Fruit fly (Drosophila melanogaster) whole organism, embryonic: ENCODE results near the gene yellow-f2.

ENCODE experiments used
- Antp ChIP-seq: fragments of 200-800 bp; sonication (Bioruptor generic); optimal IDR thresholded peaks from 3 replicates; lab custom pipeline; 2016; ENCODE audit warnings: missing biosample characterization, missing genetic modification characterization
- Atf3 ChIP-seq: fragments of 200-800 bp; sonication (Bioruptor generic); optimal IDR thresholded peaks from 3 replicates; lab custom pipeline; 2016; ENCODE audit warnings: missing biosample characterization, missing genetic modification characterization
- Atf6 ChIP-seq: fragments of 200-800 bp; sonication (Bioruptor generic); IDR thresholded peaks from 2 replicates; pipeline ENCODE4 v1.3.6; 2022; ENCODE audit warnings: missing biosample characterization, missing genetic modification characterization
- Awh ChIP-seq: fragments of 200-800 bp; sonication (Bioruptor generic); IDR thresholded peaks from 2 replicates; pipeline ENCODE4, ENCODE4 v1.3.6; 2022; ENCODE audit warnings: missing biosample characterization, missing genetic modification characterization
- BEAF-32 ChIP-seq: fragments of 200-800 bp; sonication (Bioruptor generic); optimal IDR thresholded peaks from 3 replicates; lab custom pipeline; 2017; ENCODE audit warnings: missing biosample characterization, missing genetic modification characterization, mild to moderate bottlenecking, moderate library complexity, missing genetic modification reagents
- Bdp1 ChIP-seq: fragments of 200-800 bp; sonication (Bioruptor generic); optimal IDR thresholded peaks from 3 replicates; lab custom pipeline; 2016; ENCODE audit warnings: missing biosample characterization, missing genetic modification characterization
- BtbVII ChIP-seq: fragments of 200-800 bp; sonication (Bioruptor generic); optimal IDR thresholded peaks from 3 replicates; lab custom pipeline; 2017; ENCODE audit warnings: missing biosample characterization, mild to moderate bottlenecking, missing genetic modification characterization
- CG10462 ChIP-seq: fragments of 200-800 bp; sonication (Bioruptor generic); optimal IDR thresholded peaks from 2 replicates; lab custom pipeline; 2016; ENCODE audit warnings: missing biosample characterization, missing genetic modification characterization
- CG11504 ChIP-seq: fragments of 200-800 bp; sonication (Bioruptor generic); optimal IDR thresholded peaks from 3 replicates; lab custom pipeline; 2019; ENCODE audit warnings: missing biosample characterization, mild to moderate bottlenecking, missing genetic modification characterization, moderate library complexity
- CG13894 ChIP-seq: fragments of 200-800 bp; sonication (Bioruptor generic); optimal IDR thresholded peaks from 3 replicates; lab custom pipeline; 2018; ENCODE audit warnings: missing biosample characterization, mild to moderate bottlenecking, missing genetic modification characterization, moderate library complexity
- CG14441 ChIP-seq: fragments of 200-800 bp; sonication (Bioruptor generic); IDR thresholded peaks from 2 replicates; pipeline ENCODE4 v1.3.6; 2022; ENCODE audit warnings: missing biosample characterization, missing genetic modification characterization
- CG14860 ChIP-seq: fragments of 200-800 bp; sonication (Bioruptor generic); IDR thresholded peaks from 3 replicates; pipeline ENCODE4 v1.3.6; 2022; ENCODE audit warnings: missing biosample characterization, missing genetic modification characterization; ENCODE audit not compliant: partially characterized antibody
- CG2199 ChIP-seq: fragments of 200-800 bp; sonication (Bioruptor generic); IDR thresholded peaks from 3 replicates; pipeline ENCODE4 v1.3.6; 2022; ENCODE audit warnings: missing biosample characterization, missing genetic modification characterization
- CG2678 ChIP-seq: fragments of 200-800 bp; sonication (Bioruptor generic); optimal IDR thresholded peaks from 3 replicates; lab custom pipeline; 2019; ENCODE audit warnings: missing biosample characterization, mild to moderate bottlenecking, missing genetic modification characterization, moderate library complexity
- CG32767 ChIP-seq: fragments of 200-800 bp; sonication (Bioruptor generic); IDR thresholded peaks from 2 replicates; pipeline ENCODE4 v1.3.6; 2022; ENCODE audit warnings: missing biosample characterization, missing genetic modification characterization
- CG3726 ChIP-seq: fragments of 200-800 bp; sonication (Bioruptor generic); IDR thresholded peaks from 3 replicates; pipeline ENCODE4, ENCODE4 v1.3.6; 2022; ENCODE audit warnings: missing biosample characterization, missing genetic modification characterization
- CG4404 ChIP-seq: fragments of 200-800 bp; sonication (Bioruptor generic); IDR thresholded peaks from 2 replicates; pipeline ENCODE4 v1.3.6; 2022; ENCODE audit warnings: missing biosample characterization, missing genetic modification characterization
- CG4730 ChIP-seq: fragments of 200-800 bp; sonication (Bioruptor generic); IDR thresholded peaks from 2 replicates; pipeline ENCODE4 v1.3.6; 2022; ENCODE audit warnings: missing biosample characterization, missing genetic modification characterization
- CG6689 ChIP-seq: fragments of 200-800 bp; sonication (Bioruptor generic); IDR thresholded peaks from 2 replicates; pipeline ENCODE4 v1.3.6; 2022; ENCODE audit warnings: missing biosample characterization, missing genetic modification characterization
- CG6854 ChIP-seq: fragments of 200-800 bp; sonication (Bioruptor generic); optimal IDR thresholded peaks from 3 replicates; lab custom pipeline; 2017; ENCODE audit warnings: missing biosample characterization, mild to moderate bottlenecking, missing genetic modification characterization
- D19B ChIP-seq: fragments of 200-800 bp; sonication (Bioruptor generic); optimal IDR thresholded peaks from 2 replicates; lab custom pipeline; 2017; ENCODE audit warnings: missing biosample characterization, mild to moderate bottlenecking, missing genetic modification characterization
- Dbx ChIP-seq: fragments of 200-800 bp; sonication (Bioruptor generic); IDR thresholded peaks from 3 replicates; pipeline ENCODE4 v1.3.6; 2022; ENCODE audit warnings: missing biosample characterization, missing genetic modification characterization
- Dek ChIP-seq: fragments of 200-800 bp; sonication (Bioruptor generic); optimal IDR thresholded peaks from 3 replicates; lab custom pipeline; 2019; ENCODE audit warnings: missing biosample characterization, mild to moderate bottlenecking, missing genetic modification characterization, moderate library complexity
- Fer2 ChIP-seq: fragments of 200-800 bp; sonication (Bioruptor generic); optimal IDR thresholded peaks from 2 replicates; lab custom pipeline; 2018; ENCODE audit warnings: missing biosample characterization, mild to moderate bottlenecking, missing genetic modification characterization, moderate library complexity
- HmgD ChIP-seq: fragments of 200-800 bp; sonication (Bioruptor generic); optimal IDR thresholded peaks from 3 replicates; lab custom pipeline; 2016; ENCODE audit warnings: missing biosample characterization, missing genetic modification characterization
- Max ChIP-seq: fragments of 200-800 bp; sonication (Bioruptor generic); optimal IDR thresholded peaks from 2 replicates; lab custom pipeline; 2016; ENCODE audit warnings: missing biosample characterization, mild to moderate bottlenecking, missing genetic modification characterization
- Med ChIP-seq: fragments of 200-800 bp; sonication (Bioruptor generic); peaks from one replicate; lab custom pipeline; 2016; ENCODE audit warnings: missing biosample characterization, missing genetic modification characterization, mild to moderate bottlenecking, inconsistent platforms, moderate library complexity
- NC2β ChIP-seq: fragments of 200-800 bp; sonication (Bioruptor generic); optimal IDR thresholded peaks from 2 replicates; lab custom pipeline; 2016; ENCODE audit warnings: missing biosample characterization, missing genetic modification characterization
- Optix ChIP-seq: fragments of 200-800 bp; sonication (Bioruptor generic); IDR thresholded peaks from 3 replicates; pipeline ENCODE4 v1.3.6; 2022; ENCODE audit warnings: missing biosample characterization, missing genetic modification characterization
- PHDP ChIP-seq: fragments of 200-800 bp; sonication (Bioruptor generic); optimal IDR thresholded peaks from 3 replicates; lab custom pipeline; 2018; ENCODE audit warnings: missing biosample characterization, mild to moderate bottlenecking, missing genetic modification characterization, moderate library complexity
- Pdp1 ChIP-seq, 2 experiments: fragments of 200-800 bp; sonication (Bioruptor generic); optimal IDR thresholded peaks; 3 replicates each; lab custom pipeline; 2016; ENCODE audit warnings: missing biosample characterization in 2 of 2, missing genetic modification characterization in 2 of 2, mild to moderate bottlenecking in 1 of 2, moderate library complexity in 1 of 2
- Scr ChIP-seq: fragments of 200-800 bp; sonication (Bioruptor generic); IDR thresholded peaks from 2 replicates; pipeline ENCODE4 v1.3.6; 2022; ENCODE audit warnings: missing biosample characterization, missing genetic modification characterization; ENCODE audit not compliant: partially characterized antibody
- Spps ChIP-seq: fragments of 200-800 bp; sonication (Bioruptor generic); optimal IDR thresholded peaks from 2 replicates; lab custom pipeline; 2018; ENCODE audit warnings: missing biosample characterization, mild to moderate bottlenecking, missing genetic modification characterization
- Tbp ChIP-seq: fragments of >200 bp; optimal IDR thresholded peaks from 2 replicates; lab custom pipeline; 2018; ENCODE audit warnings: missing biosample characterization, missing genetic modification characterization
- Vsx1 ChIP-seq: fragments of 200-800 bp; sonication (Bioruptor generic); optimal IDR thresholded peaks from 2 replicates; lab custom pipeline; 2017; ENCODE audit warnings: missing biosample characterization, mild to moderate bottlenecking, missing genetic modification characterization, missing genetic modification reagents
- Xrp1 ChIP-seq: fragments of 200-800 bp; sonication (Bioruptor generic); IDR thresholded peaks from 2 replicates; pipeline ENCODE4 v1.3.6; 2022; ENCODE audit warnings: missing biosample characterization, missing genetic modification characterization
- ac ChIP-seq: fragments of 200-800 bp; sonication (Bioruptor generic); optimal IDR thresholded peaks from 3 replicates; lab custom pipeline; 2017; ENCODE audit warnings: missing biosample characterization, mild to moderate bottlenecking, missing genetic modification characterization
- amos ChIP-seq: fragments of 200-800 bp; sonication (Bioruptor generic); IDR thresholded peaks from 2 replicates; pipeline ENCODE4 v1.3.6; 2022; ENCODE audit warnings: missing biosample characterization, missing genetic modification characterization; ENCODE audit not compliant: partially characterized antibody
- ap ChIP-seq: fragments of 200-800 bp; sonication (Bioruptor generic); IDR thresholded peaks from 2 replicates; pipeline ENCODE4 v1.3.6; 2022; ENCODE audit warnings: missing biosample characterization, missing genetic modification characterization
- chn ChIP-seq: fragments of 200-800 bp; sonication (Bioruptor generic); optimal IDR thresholded peaks from 2 replicates; lab custom pipeline; 2016; ENCODE audit warnings: missing biosample characterization, missing genetic modification characterization
- exex ChIP-seq: fragments of 200-800 bp; sonication (Bioruptor generic); optimal IDR thresholded peaks from 4 replicates; lab custom pipeline; 2018; ENCODE audit warnings: missing biosample characterization, mild to moderate bottlenecking, missing genetic modification characterization, moderate library complexity
- grn ChIP-seq: fragments of 200-800 bp; sonication (Bioruptor generic); optimal IDR thresholded peaks from 3 replicates; lab custom pipeline; 2017; ENCODE audit warnings: missing biosample characterization, missing genetic modification characterization
- gro ChIP-seq: fragments of 200-800 bp; sonication (Bioruptor generic); optimal IDR thresholded peaks from 2 replicates; lab custom pipeline; 2016; ENCODE audit warnings: missing biosample characterization, missing genetic modification characterization
- gsb-n ChIP-seq: fragments of 200-800 bp; sonication (Bioruptor generic); optimal IDR thresholded peaks from 3 replicates; lab custom pipeline; 2018; ENCODE audit warnings: missing biosample characterization, mild to moderate bottlenecking, missing genetic modification characterization
- hb ChIP-seq: fragments of 200-800 bp; sonication (Bioruptor generic); IDR thresholded peaks from 3 replicates; pipeline ENCODE4 v1.3.6; 2022; ENCODE audit warnings: missing biosample characterization, missing genetic modification characterization; ENCODE audit not compliant: partially characterized antibody
- nerfin-2 ChIP-seq: fragments of 200-800 bp; sonication (Bioruptor generic); IDR thresholded peaks from 2 replicates; pipeline ENCODE4 v1.3.6; 2022; ENCODE audit warnings: missing biosample characterization, missing genetic modification characterization; ENCODE audit not compliant: partially characterized antibody
- onecut ChIP-seq: fragments of 200-800 bp; sonication (Bioruptor generic); IDR thresholded peaks from 2 replicates; pipeline ENCODE4 v1.3.6; 2022; ENCODE audit warnings: missing biosample characterization, missing genetic modification characterization
- pan ChIP-seq, 4 experiments: fragments of >200 bp in 3 of 4; fragments of 200-800 bp in 1 of 4; sonication (Bioruptor generic) in 1 of 4; optimal IDR thresholded peaks in 3 of 4; IDR thresholded peaks in 1 of 4; 2 replicates each; pipeline versions ENCODE4 v1.3.6 to Lab custom; 2017 to 2022; ENCODE audit warnings: missing biosample characterization in 2 of 4, missing genetic modification characterization in 2 of 4, mixed read lengths in 1 of 4
- prd ChIP-seq, 3 experiments: fragments of >200 bp in 2 of 3; fragments of 200-800 bp in 1 of 3; sonication (Bioruptor generic) in 1 of 3; optimal IDR thresholded peaks in 2 of 3; IDR thresholded peaks in 1 of 3; 2 replicates in 2 of 3; 3 replicates in 1 of 3; pipeline versions ENCODE4 v1.3.6 to Lab custom; 2017 to 2022; ENCODE audit warnings: missing biosample characterization in 1 of 3, missing genetic modification characterization in 1 of 3
- unpg ChIP-seq: fragments of 200-800 bp; sonication (Bioruptor generic); optimal IDR thresholded peaks from 3 replicates; lab custom pipeline; 2018; ENCODE audit warnings: missing biosample characterization, mild to moderate bottlenecking, missing genetic modification characterization, moderate library complexity

yellow-f2 gene

dm6 chr3R:13032323-13032722, 37.4 kb upstream of the yellow-f2 start, which contains the start of gene ry (continued):
- TF ChIP-seq Med (GFP tag; lab: Kevin White, UChicago): peak; percentile 72
- TF ChIP-seq Max: no peak
- TF ChIP-seq CG32767 (GFP tag; lab: Robert Waterston, UW): no peak
- TF ChIP-seq unpg: no peak
- no peak for TF ChIP-seq HmgD
- TF ChIP-seq CG14860: no peak
- no peak for TF ChIP-seq prd (optimal IDR thresholded peaks at IDR 0.05; lab: Kevin White, UChicago)
- TF ChIP-seq prd (GFP tag; IDR thresholded peaks at IDR 0.05; lab: Robert Waterston, UW): no peak
- 0 out of 2 replicates have a peak, but pooled peaks have one; percentile 15 for TF ChIP-seq CG14441
- no peak for TF ChIP-seq Antp (GFP tag; lab: Kevin White, UChicago)
- TF ChIP-seq gsb-n (tag; lab: Kevin White, UChicago): no peak
- TF ChIP-seq grn: peak; percentile 33
- peak; percentile 25 for TF ChIP-seq amos (GFP tag; lab: Robert Waterston, UW)
- no peak for TF ChIP-seq ap (GFP tag; lab: Robert Waterston, UW)
- TF ChIP-seq Optix (GFP tag; lab: Robert Waterston, UW): peak; percentile 18; the same call in 1 of the 3 replicates
- no peak for TF ChIP-seq CG6689 (GFP tag; lab: Robert Waterston, UW)
- TF ChIP-seq Fer2 (tag; lab: Kevin White, UChicago): no peak
- TF ChIP-seq Xrp1 (GFP tag; lab: Robert Waterston, UW): no peak
- TF ChIP-seq Spps (tag; lab: Kevin White, UChicago): no peak
- no peak for TF ChIP-seq NC2β (GFP tag; lab: Kevin White, UChicago)
- TF ChIP-seq Vsx1 (GFP tag; lab: Kevin White, UChicago): no peak
- no peak for TF ChIP-seq onecut (GFP tag; lab: Robert Waterston, UW)
- TF ChIP-seq CG4404 (GFP tag; lab: Robert Waterston, UW): no peak
- TF ChIP-seq pan (optimal IDR thresholded peaks at IDR 0.05; lab: Kevin White, UChicago): no peak
- TF ChIP-seq pan (GFP tag; optimal IDR thresholded peaks at IDR 0.05 in 1 of 2, IDR thresholded peaks at IDR 0.05 in 1 of 2): no peak
- TF ChIP-seq ac: no peak
- no peak for TF ChIP-seq Dek (tag; lab: Kevin White, UChicago)
- no peak for TF ChIP-seq CG4730
- no peak for TF ChIP-seq CG11504 (tag; lab: Kevin White, UChicago)
- no peak for TF ChIP-seq hb (GFP tag; lab: Robert Waterston, UW)
- peak in 1 of 2 experiments; percentile 73 for TF ChIP-seq Pdp1 (GFP tag; optimal IDR thresholded peaks at IDR 0.05; lab: Kevin White, UChicago)
- no peak for TF ChIP-seq Bdp1 (GFP tag; lab: Kevin White, UChicago)
- no peak for TF ChIP-seq Tbp (GFP tag; lab: Kevin White, UChicago)
- no peak for TF ChIP-seq Atf3
- TF ChIP-seq D19B (GFP tag; lab: Kevin White, UChicago): no peak
- TF ChIP-seq Awh (GFP tag; lab: Robert Waterston, UW): no peak
- no peak for TF ChIP-seq nerfin-2 (GFP tag; lab: Robert Waterston, UW)
- TF ChIP-seq PHDP (tag; lab: Kevin White, UChicago): no peak
- TF ChIP-seq Atf6 (GFP tag; lab: Robert Waterston, UW): peak; percentile 38; the same call in 1 of the 2 replicates
- TF ChIP-seq gro (GFP tag; lab: Kevin White, UChicago): no peak
- no peak for TF ChIP-seq Dbx (GFP tag; lab: Robert Waterston, UW)
- TF ChIP-seq exex (tag; lab: Kevin White, UChicago): no peak
- no peak for TF ChIP-seq CG6854 (GFP tag; lab: Kevin White, UChicago)
- no peak for TF ChIP-seq CG10462 (GFP tag; lab: Kevin White, UChicago)
- TF ChIP-seq CG3726 (GFP tag; lab: Robert Waterston, UW): no peak
- no peak for TF ChIP-seq CG2678 (tag; lab: Kevin White, UChicago)
- TF ChIP-seq Scr (GFP tag; lab: Robert Waterston, UW): no peak
- TF ChIP-seq CG13894 (tag; lab: Kevin White, UChicago): no peak
- no peak for TF ChIP-seq chn (GFP tag; lab: Kevin White, UChicago)
- no peak for TF ChIP-seq BtbVII (GFP tag; lab: Kevin White, UChicago)
- no peak for TF ChIP-seq BEAF-32 (GFP tag; lab: Kevin White, UChicago)
- TF ChIP-seq CG2199 (GFP tag; lab: Robert Waterston, UW): peak; percentile 60; the same call in 1 of the 3 replicates
